Worm (Caenorhabditis elegans): ENCODE measurements around the gene abl-1.
A peak's percentile ranks its signal among the peaks of the same experiment; 100 is the strongest.

DNA sequence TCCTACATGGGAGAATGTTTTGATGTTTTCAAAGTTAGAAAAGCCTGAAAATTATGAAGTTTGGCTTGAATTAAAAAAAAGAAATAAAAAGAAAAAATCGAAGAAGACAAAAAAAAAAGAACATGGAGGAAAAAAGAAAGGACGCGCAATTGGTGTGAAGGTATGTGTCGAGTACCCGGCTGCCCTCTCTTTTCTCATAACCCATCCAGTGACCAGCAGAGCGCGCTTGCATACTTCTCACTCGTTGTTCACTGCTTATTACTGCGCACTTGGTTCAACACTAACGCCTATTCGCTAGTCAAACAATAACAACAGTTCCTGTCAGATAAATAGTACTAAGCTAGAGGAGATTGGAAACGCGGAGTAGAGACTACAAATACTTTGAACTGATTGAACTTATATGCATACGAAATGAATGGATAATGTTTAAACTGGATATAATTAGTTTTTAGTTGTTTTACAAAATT, at the start of gene abl-1:
- TF ChIP-seq zag-1 (tag; optimal IDR thresholded peaks at IDR 0.05) (no peak), lin-13 (GFP tag; optimal IDR thresholded peaks at IDR 0.05) (no peak), zip-4 (GFP tag; optimal IDR thresholded peaks at IDR 0.05) (no peak), snpc-4 (tag; optimal IDR thresholded peaks at IDR 0.05) (no peak), ces-1 (GFP tag; optimal IDR thresholded peaks at IDR 0.05) (no peak), nhr-237 (tag; optimal IDR thresholded peaks at IDR 0.05) (no peak), ceh-82 (tag; optimal IDR thresholded peaks at IDR 0.05) (no peak), lin-35 (GFP tag; optimal IDR thresholded peaks at IDR 0.05) (peak in 1 of 2 experiments; percentile 27), mab-9 (GFP tag; IDR thresholded peaks at IDR 0.05) (no peak), ztf-11 (tag; optimal IDR thresholded peaks at IDR 0.05) (no peak), nhr-71 (tag; optimal IDR thresholded peaks at IDR 0.05) (peak; percentile 11), unc-62 (GFP tag; optimal IDR thresholded peaks at IDR 0.05) (no peak)
